Worm (Caenorhabditis elegans): ENCODE measurements around the gene gcy-25.

DNA sequence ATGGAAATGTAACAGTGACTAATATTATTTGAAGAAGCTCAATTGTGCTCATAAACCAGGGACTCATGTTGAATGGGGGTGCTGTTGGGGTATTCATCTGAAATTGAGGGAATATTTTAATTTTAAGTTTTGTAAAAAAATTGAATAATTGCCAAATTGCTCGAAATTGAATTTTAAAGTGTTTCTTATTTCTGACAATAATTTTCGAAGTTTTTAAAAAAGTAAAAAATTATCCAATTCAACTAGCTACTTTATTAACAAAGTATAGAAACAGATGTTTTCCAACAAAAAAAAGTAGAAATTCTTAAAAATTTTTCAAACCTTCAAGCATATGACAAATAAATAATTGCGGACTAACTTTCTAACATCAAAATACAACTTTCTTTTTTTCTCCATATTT is 21.4 kb downstream of the gcy-25 start, which contains the start of gene srv-14:
- no peak for TF ChIP-seq lsy-2 (tag; optimal IDR thresholded peaks at IDR 0.05)
- TF ChIP-seq blmp-1 (tag; optimal IDR thresholded peaks at IDR 0.05): no peak
- TF ChIP-seq unc-62 (GFP tag; optimal IDR thresholded peaks at IDR 0.05): no peak

Data from whole organism, mixed stage, embryonic.